Fruit fly (Drosophila melanogaster): ENCODE results near the gene CG9147.
A peak's percentile ranks its signal among the peaks of the same experiment; 100 is the strongest.

Gene CG9147

DNA sequence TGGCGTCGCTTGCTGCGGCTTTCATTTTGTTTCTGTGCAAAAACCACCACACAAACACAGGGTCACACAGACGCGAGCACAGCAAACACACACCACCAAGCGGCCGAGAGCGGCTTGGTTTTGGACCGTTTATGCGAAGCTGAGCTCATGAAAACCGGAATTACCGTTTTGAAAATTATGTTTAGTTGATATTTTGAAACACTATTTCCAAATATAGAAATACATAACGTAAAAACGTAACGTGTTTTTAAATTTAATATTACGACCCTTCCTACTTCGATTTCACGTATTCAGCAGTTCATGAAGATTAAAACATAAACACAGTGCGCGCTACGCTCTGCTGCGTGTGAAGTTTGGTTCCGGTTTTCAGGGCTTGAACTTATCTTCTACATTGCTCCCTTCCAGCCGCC, 14.6 kb upstream of the CG9147 start (continued):
- TF ChIP-seq HHEX (GFP tag; optimal IDR thresholded peaks at IDR 0.05) (peak; percentile 97), CG8089 (GFP tag; optimal IDR thresholded peaks at IDR 0.05) (peak; percentile 85), Fer3 (tag; optimal IDR thresholded peaks at IDR 0.05) (peak; percentile 97), BtbVII (GFP tag; optimal IDR thresholded peaks at IDR 0.05) (peak; percentile 97), da (GFP tag; optimal IDR thresholded peaks at IDR 0.05) (peak; percentile 86), CG34224 (GFP tag; IDR thresholded peaks at IDR 0.05; ENCODE audit: partially characterized antibody) (no peak), CG1529 (GFP tag; optimal IDR thresholded peaks at IDR 0.05) (peak; percentile 92), stc (GFP tag; IDR thresholded peaks at IDR 0.05) (peak; percentile 95), tup (GFP tag; optimal IDR thresholded peaks at IDR 0.05) (peak; percentile 92), Hey (tag; optimal IDR thresholded peaks at IDR 0.05) (peak; percentile 85), Blimp-1 (GFP tag; optimal IDR thresholded peaks at IDR 0.05) (peak; percentile 96), CG7987 (GFP tag; optimal IDR thresholded peaks at IDR 0.05) (peak; percentile 93), Drgx (GFP tag; IDR thresholded peaks at IDR 0.05) (peak; percentile 96), repo (GFP tag; optimal IDR thresholded peaks at IDR 0.05) (peak; percentile 95), chn (GFP tag; optimal IDR thresholded peaks at IDR 0.05) (peak; percentile 92), crol (GFP tag; IDR thresholded peaks at IDR 0.05) (peak; percentile 66), tna (GFP tag; IDR thresholded peaks at IDR 0.05; ENCODE audit: partially characterized antibody) (no peak), Xrp1 (GFP tag; IDR thresholded peaks at IDR 0.05) (peak; percentile 96), Fer2 (tag; optimal IDR thresholded peaks at IDR 0.05) (peak; percentile 91), ssp (GFP tag; IDR thresholded peaks at IDR 0.05) (peak; percentile 78), Elba2 (GFP tag; optimal IDR thresholded peaks at IDR 0.05) (no peak), CG10366 (GFP tag; IDR thresholded peaks at IDR 0.05) (peak; percentile 95), tx (GFP tag; optimal IDR thresholded peaks at IDR 0.05) (peak; percentile 94), emc (GFP tag; optimal IDR thresholded peaks at IDR 0.05) (peak; percentile 82), Oaz (GFP tag; IDR thresholded peaks at IDR 0.05) (peak; percentile 90), Hr78 (GFP tag; optimal IDR thresholded peaks at IDR 0.05) (peak in 1 of 2 experiments; percentile 97), Dad (GFP tag; optimal IDR thresholded peaks at IDR 0.05) (peak; percentile 97), D19A (tag; optimal IDR thresholded peaks at IDR 0.05) (peak; percentile 95), dmrt99B (tag; optimal IDR thresholded peaks at IDR 0.05) (peak; percentile 97), aop (GFP tag; IDR thresholded peaks at IDR 0.05) (0 out of 2 replicates have a peak, but pooled peaks have one; percentile 31), ase (GFP tag; IDR thresholded peaks at IDR 0.05) (peak; percentile 83), cad (GFP tag; optimal IDR thresholded peaks at IDR 0.05) (no peak), crp (GFP tag; optimal IDR thresholded peaks at IDR 0.05) (peak in 1 of 2 experiments; percentile 62), Hr3 (GFP tag; optimal IDR thresholded peaks at IDR 0.05) (peak; percentile 80), gt (GFP tag; IDR thresholded peaks at IDR 0.05) (peak; percentile 66; the same call in 1 of the 2 replicates), nau (GFP tag; optimal IDR thresholded peaks at IDR 0.05) (no peak), Sry-δ (GFP tag; optimal IDR thresholded peaks at IDR 0.05) (peak; percentile 48), HmgZ (tag; optimal IDR thresholded peaks at IDR 0.05) (peak; percentile 98), CG4854 (GFP tag; optimal IDR thresholded peaks at IDR 0.05) (peak; percentile 95), bab2 (GFP tag; optimal IDR thresholded peaks at IDR 0.05) (peak; percentile 94), CG15601 (tag; optimal IDR thresholded peaks at IDR 0.05) (peak; percentile 94), Vsx1 (GFP tag; optimal IDR thresholded peaks at IDR 0.05) (no peak), CG33557 (GFP tag; optimal IDR thresholded peaks at IDR 0.05) (peak; percentile 95), dm (GFP tag; optimal IDR thresholded peaks at IDR 0.05) (peak; percentile 85), CG2678 (tag; optimal IDR thresholded peaks at IDR 0.05) (peak; percentile 98), zfh2 (GFP tag; optimal IDR thresholded peaks at IDR 0.05) (peak; percentile 85), lab (GFP tag; optimal IDR thresholded peaks at IDR 0.05) (peak; percentile 98), odd (GFP tag; optimal IDR thresholded peaks at IDR 0.05) (peak; percentile 97), ems (GFP tag; optimal IDR thresholded peaks at IDR 0.05) (peak; percentile 95), CG4282 (GFP tag; optimal IDR thresholded peaks at IDR 0.05) (peak; percentile 85)

Measured in whole organism, embryonic.